Worm (Caenorhabditis elegans) whole organism, mixed stage, embryonic: ENCODE measurements around the gene Y57G7A.6.

Source experiments
- blmp-1 ChIP-seq: fragments of 150-350 bp; optimal IDR thresholded peaks from 2 replicates; lab custom pipeline; 2014; ENCODE audit warnings: missing biosample characterization, missing genetic modification characterization
- ceh-39 ChIP-seq: fragments of 150-350 bp; optimal IDR thresholded peaks from 2 replicates; lab custom pipeline; 2014; ENCODE audit warnings: missing biosample characterization, missing genetic modification characterization
- elt-1 ChIP-seq: sonication (generic microtip); optimal IDR thresholded peaks from 2 replicates; lab custom pipeline; 2017; ENCODE audit warnings: missing genetic modification characterization, mild to moderate bottlenecking, missing compliant biosample characterization, antibody characterized with exemption, moderate library complexity, borderline replicate concordance; ENCODE audit not compliant: insufficient read depth
- elt-3 ChIP-seq: fragments of 150-350 bp; optimal IDR thresholded peaks from 2 replicates; lab custom pipeline; 2014; ENCODE audit warnings: missing biosample characterization, missing genetic modification characterization
- ham-2 ChIP-seq: fragments of 200-800 bp; sonication (Bioruptor generic); optimal IDR thresholded peaks from 2 replicates; lab custom pipeline; 2018; ENCODE audit warnings: mild to moderate bottlenecking, missing genetic modification characterization, missing compliant biosample characterization
- lin-13 ChIP-seq: fragments of 150-350 bp; optimal IDR thresholded peaks from 2 replicates; lab custom pipeline; 2014; ENCODE audit warnings: missing biosample characterization, missing genetic modification characterization
- lsy-2 ChIP-seq: fragments of 150-350 bp; optimal IDR thresholded peaks from 2 replicates; lab custom pipeline; 2014; ENCODE audit warnings: missing biosample characterization, missing genetic modification characterization
- nhr-12 ChIP-seq: fragments of 150-350 bp; optimal IDR thresholded peaks from 2 replicates; lab custom pipeline; 2014; ENCODE audit warnings: missing biosample characterization, missing genetic modification characterization
- pha-4 ChIP-seq: fragments of 150-350 bp; optimal IDR thresholded peaks from 2 replicates; lab custom pipeline; 2018; ENCODE audit warnings: missing biosample characterization, missing genetic modification reagents, missing genetic modification characterization
- snpc-4 ChIP-seq: fragments of 150-350 bp; optimal IDR thresholded peaks from 2 replicates; lab custom pipeline; 2014; ENCODE audit warnings: missing biosample characterization, missing genetic modification characterization
- sptf-1 ChIP-seq: sonication (generic microtip); optimal IDR thresholded peaks from 2 replicates; lab custom pipeline; 2017; ENCODE audit warnings: mild to moderate bottlenecking, missing genetic modification characterization, moderate library complexity, missing compliant biosample characterization
- unc-39 ChIP-seq: fragments of 150-350 bp; optimal IDR thresholded peaks from 2 replicates; lab custom pipeline; 2014; ENCODE audit warnings: missing biosample characterization, missing genetic modification characterization
- unc-62 ChIP-seq: fragments of 150-350 bp; optimal IDR thresholded peaks from 2 replicates; lab custom pipeline; 2014; ENCODE audit warnings: missing biosample characterization, missing genetic modification reagents, missing genetic modification characterization

- TF ChIP-seq pha-4 (no peak), nhr-12 (tag; lab: Kevin White, UChicago) (no peak), unc-62 (GFP tag; lab: Kevin White, UChicago) (no peak), snpc-4 (no peak), elt-1 (tag; lab: Kevin White, UChicago) (no peak), elt-3 (no peak), unc-39 (tag; lab: Kevin White, UChicago) (no peak), lsy-2 (tag; lab: Kevin White, UChicago) (no peak), lin-13 (tag; lab: Kevin White, UChicago) (no peak), ham-2 (GFP tag; lab: Kevin White, UChicago) (no peak), blmp-1 (no peak), ceh-39 (tag; lab: Kevin White, UChicago) (no peak), sptf-1 (tag; lab: Kevin White, UChicago) (no peak)
Observed at ce11 chrII:1276778-1277177, 8.6 kb downstream of the Y57G7A.6 start, which contains the start of gene Y57G7A.11.
